Fruit fly (Drosophila melanogaster) whole organism, prepupa: ENCODE results near the gene P5cr.

Source experiments
- Blimp-1 ChIP-seq: fragments of 200-800 bp; sonication (Bioruptor generic); optimal IDR thresholded peaks from 3 replicates; lab custom pipeline; 2017; ENCODE audit warnings: missing biosample characterization, missing genetic modification characterization, mild to moderate bottlenecking, moderate library complexity, missing genetic modification reagents
- CG11762 ChIP-seq: fragments of 200-800 bp; sonication (Bioruptor generic); optimal IDR thresholded peaks from 3 replicates; lab custom pipeline; 2016; ENCODE audit warnings: missing biosample characterization, missing genetic modification characterization; ENCODE audit not compliant: insufficient read depth
- CG11902 ChIP-seq: fragments of 200-800 bp; sonication (Bioruptor generic); optimal IDR thresholded peaks from 3 replicates; lab custom pipeline; 2016; ENCODE audit warnings: missing biosample characterization, missing genetic modification characterization
- CG16779 ChIP-seq: fragments of 200-800 bp; sonication (Bioruptor generic); optimal IDR thresholded peaks from 3 replicates; lab custom pipeline; 2017; ENCODE audit warnings: missing biosample characterization, mild to moderate bottlenecking, missing genetic modification characterization
- CG3032 ChIP-seq: fragments of 200-800 bp; optimal IDR thresholded peaks from 2 replicates; lab custom pipeline; 2019; ENCODE audit warnings: missing biosample characterization, mild to moderate bottlenecking, missing genetic modification characterization, moderate library complexity
- CG6854 ChIP-seq: fragments of 200-800 bp; sonication (Bioruptor generic); optimal IDR thresholded peaks from 2 replicates; lab custom pipeline; 2017; ENCODE audit warnings: missing biosample characterization, mild to moderate bottlenecking, missing genetic modification characterization
- Eip93F ChIP-seq: fragments of 200-800 bp; sonication (Bioruptor generic); optimal IDR thresholded peaks from 2 replicates; lab custom pipeline; 2016; ENCODE audit warnings: missing biosample characterization, mild to moderate bottlenecking, missing genetic modification characterization
- Hr38 ChIP-seq: sonication (Bioruptor generic); optimal IDR thresholded peaks from 2 replicates; lab custom pipeline; 2016; ENCODE audit warnings: missing biosample characterization, missing genetic modification characterization
- Hr39 ChIP-seq: fragments of 200-800 bp; sonication (Bioruptor generic); optimal IDR thresholded peaks from 2 replicates; lab custom pipeline; 2016; ENCODE audit warnings: missing biosample characterization, missing genetic modification characterization
- Sox102F ChIP-seq: fragments of 200-800 bp; sonication (Bioruptor generic); optimal IDR thresholded peaks from 2 replicates; lab custom pipeline; 2016; ENCODE audit warnings: missing biosample characterization, mild to moderate bottlenecking, missing genetic modification characterization
- net ChIP-seq: fragments of 200-800 bp; sonication (Bioruptor generic); optimal IDR thresholded peaks from 3 replicates; lab custom pipeline; 2016; ENCODE audit warnings: missing biosample characterization, missing genetic modification characterization
- svp ChIP-seq: fragments of 200-800 bp; sonication (Bioruptor generic); peaks from one replicate; lab custom pipeline; 2016; ENCODE audit warnings: missing biosample characterization, missing genetic modification characterization

DNA sequence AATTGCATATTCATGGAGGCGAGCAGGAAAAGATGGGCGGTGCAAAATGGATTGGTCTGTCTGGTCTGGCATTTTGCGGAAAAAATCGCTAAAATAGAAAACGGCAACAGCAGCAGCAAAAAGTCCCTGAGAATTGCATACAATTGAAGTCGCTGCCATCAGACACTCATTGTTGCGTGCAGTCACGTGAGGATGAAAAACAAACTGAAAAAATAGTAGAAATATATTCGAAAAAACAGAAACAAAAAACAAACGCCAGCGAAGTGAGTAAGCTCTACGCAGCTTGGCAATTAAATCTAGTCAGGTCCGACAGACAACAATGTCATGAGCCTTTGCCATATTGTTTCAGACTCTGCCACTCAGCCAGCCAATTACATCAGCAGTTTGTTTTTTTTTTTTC, 30.6 kb downstream of the P5cr start:
- TF ChIP-seq CG6854 (GFP tag; lab: Kevin White, UChicago) (no peak), svp (GFP tag; lab: Kevin White, UChicago) (no peak), Hr38 (GFP tag; lab: Kevin White, UChicago) (no peak), net (GFP tag; lab: Kevin White, UChicago) (no peak), Hr39 (no peak), Sox102F (GFP tag; lab: Kevin White, UChicago) (no peak), Blimp-1 (GFP tag; lab: Kevin White, UChicago) (no peak), CG16779 (no peak), CG11762 (GFP tag; lab: Kevin White, UChicago) (no peak), CG11902 (no peak), CG3032 (tag; lab: Kevin White, UChicago) (no peak), Eip93F (GFP tag; lab: Kevin White, UChicago) (no peak)
